Fruit fly (Drosophila melanogaster) whole organism, wandering third instar larva: ENCODE results near the gene CG4440.

Source experiments
- Abd-B ChIP-seq: fragments of >200 bp; optimal IDR thresholded peaks from 2 replicates; lab custom pipeline; 2017; ENCODE audit warnings: missing biosample characterization, missing genetic modification characterization
- CG32264 ChIP-seq: fragments of 200-800 bp; sonication (Bioruptor generic); optimal IDR thresholded peaks from 2 replicates; lab custom pipeline; 2016; ENCODE audit warnings: missing biosample characterization, missing genetic modification characterization
- CG9705 ChIP-seq: fragments of 200-800 bp; sonication (Bioruptor generic); optimal IDR thresholded peaks from 2 replicates; lab custom pipeline; 2018; ENCODE audit warnings: missing biosample characterization, mild to moderate bottlenecking, missing genetic modification characterization
- CrebA ChIP-seq: fragments of 200-800 bp; sonication (Bioruptor generic); optimal IDR thresholded peaks from 2 replicates; lab custom pipeline; 2016; ENCODE audit warnings: missing biosample characterization, mild to moderate bottlenecking, missing genetic modification characterization, borderline replicate concordance
- Dfd ChIP-seq: fragments of >200 bp; optimal IDR thresholded peaks from 2 replicates; lab custom pipeline; 2017; ENCODE audit warnings: missing biosample characterization, missing genetic modification characterization
- Dif ChIP-seq: fragments of 200-275, 200-300 bp; sonication (Bioruptor generic); optimal IDR thresholded peaks from 2 replicates; lab custom pipeline; 2018; ENCODE audit warnings: missing biosample characterization, missing genetic modification characterization; ENCODE audit not compliant: partially characterized antibody
- GATAd ChIP-seq: sonication (Bioruptor generic); optimal IDR thresholded peaks from 2 replicates; lab custom pipeline; 2016; ENCODE audit warnings: missing biosample characterization, missing genetic modification characterization
- HLH106 ChIP-seq: fragments of 200-800 bp; optimal IDR thresholded peaks from 3 replicates; lab custom pipeline; 2019; ENCODE audit warnings: missing biosample characterization, mild to moderate bottlenecking, missing genetic modification characterization, moderate library complexity
- Hnf4 ChIP-seq: fragments of 200-800 bp; sonication (Bioruptor generic); optimal IDR thresholded peaks from 2 replicates; lab custom pipeline; 2016; ENCODE audit warnings: missing biosample characterization, mild to moderate bottlenecking, missing genetic modification characterization
- Hr78 ChIP-seq: fragments of >200 bp; optimal IDR thresholded peaks from 2 replicates; lab custom pipeline; 2017; ENCODE audit warnings: missing biosample characterization, missing genetic modification characterization
- Hr83 ChIP-seq: fragments of 200-300 bp; sonication (Bioruptor generic); optimal IDR thresholded peaks from 2 replicates; lab custom pipeline; 2016; ENCODE audit warnings: missing biosample characterization, mild to moderate bottlenecking, missing genetic modification characterization, moderate library complexity; ENCODE audit not compliant: poor library complexity, severe bottlenecking
- Jra ChIP-seq: sonication (Bioruptor generic); optimal IDR thresholded peaks from 2 replicates; lab custom pipeline; 2016; ENCODE audit warnings: missing biosample characterization, missing genetic modification characterization
- Mio ChIP-seq: sonication (Bioruptor generic); optimal IDR thresholded peaks from 2 replicates; lab custom pipeline; 2016; ENCODE audit warnings: missing biosample characterization, missing genetic modification characterization
- Myc ChIP-seq: fragments of >200 bp; optimal IDR thresholded peaks from 2 replicates; lab custom pipeline; 2017
- N ChIP-seq: fragments of >200 bp; optimal IDR thresholded peaks from 2 replicates; lab custom pipeline; 2018; ENCODE audit warnings: missing biosample characterization, missing external identifiers, missing genetic modification characterization
- OdsH ChIP-seq: fragments of 200-800 bp; sonication (Bioruptor generic); optimal IDR thresholded peaks from 2 replicates; lab custom pipeline; 2016; ENCODE audit warnings: missing biosample characterization, mild to moderate bottlenecking, missing genetic modification characterization
- Rel ChIP-seq, 2 experiments: fragments of 200-800 bp; sonication (Bioruptor generic) in 1 of 2; optimal IDR thresholded peaks; 2 replicates in 1 of 2; 3 replicates in 1 of 2; lab custom pipeline; 2016 to 2019; ENCODE audit warnings: mild to moderate bottlenecking in 2 of 2, missing biosample characterization in 2 of 2, missing genetic modification characterization in 2 of 2, moderate library complexity in 1 of 2
- Sp1 ChIP-seq: fragments of 200-800 bp; sonication (Bioruptor generic); optimal IDR thresholded peaks from 3 replicates; lab custom pipeline; 2019; ENCODE audit warnings: missing biosample characterization, mild to moderate bottlenecking, missing genetic modification characterization, moderate library complexity
- Vsx2 ChIP-seq: fragments of 200-300, 225-300 bp; sonication (Bioruptor generic); optimal IDR thresholded peaks from 2 replicates; lab custom pipeline; 2018; ENCODE audit warnings: missing biosample characterization, missing genetic modification characterization; ENCODE audit not compliant: partially characterized antibody
- br ChIP-seq: fragments of 200-800 bp; sonication (Bioruptor generic); optimal IDR thresholded peaks from 2 replicates; lab custom pipeline; 2016; ENCODE audit warnings: missing biosample characterization, missing genetic modification characterization
- brk ChIP-seq: fragments of 200-800 bp; sonication (Bioruptor generic); optimal IDR thresholded peaks from 2 replicates; lab custom pipeline; 2016; ENCODE audit warnings: missing biosample characterization, mild to moderate bottlenecking, missing genetic modification characterization
- dl ChIP-seq, 2 experiments: fragments of 175-275, 200-275 bp in 1 of 2; fragments of 200-275 bp in 1 of 2; sonication (Bioruptor generic); optimal IDR thresholded peaks; lab custom pipeline; 2018; ENCODE audit warnings: mild to moderate bottlenecking in 2 of 2, missing biosample characterization in 2 of 2, missing genetic modification characterization in 2 of 2, moderate library complexity in 2 of 2; ENCODE audit not compliant: partially characterized antibody in 2 of 2, insufficient read depth in 1 of 2
- dmrt93B ChIP-seq: fragments of 200-800 bp; sonication (Bioruptor generic); optimal IDR thresholded peaks from 2 replicates; lab custom pipeline; 2018; ENCODE audit warnings: missing biosample characterization, mild to moderate bottlenecking, missing genetic modification characterization
- dsf ChIP-seq: sonication (Bioruptor generic); optimal IDR thresholded peaks from 2 replicates; lab custom pipeline; 2016; ENCODE audit warnings: missing biosample characterization, missing genetic modification characterization, borderline replicate concordance
- ey ChIP-seq: fragments of 200-800 bp; sonication (Bioruptor generic); optimal IDR thresholded peaks from 2 replicates; lab custom pipeline; 2016; ENCODE audit warnings: missing biosample characterization, missing genetic modification characterization
- foxo ChIP-seq, 2 experiments: fragments of 200-800 bp; sonication (Bioruptor generic); optimal IDR thresholded peaks; 2 replicates in 1 of 2; 3 replicates in 1 of 2; lab custom pipeline; 2016 to 2017; ENCODE audit warnings: missing biosample characterization in 2 of 2, missing genetic modification characterization in 2 of 2
- fru ChIP-seq: fragments of 200-800 bp; sonication (Bioruptor generic); optimal IDR thresholded peaks from 3 replicates; lab custom pipeline; 2016; ENCODE audit warnings: missing biosample characterization, mild to moderate bottlenecking, missing genetic modification characterization
- h ChIP-seq: fragments of 200-800 bp; sonication (Bioruptor generic); optimal IDR thresholded peaks from 3 replicates; lab custom pipeline; 2016; ENCODE audit warnings: missing biosample characterization, mild to moderate bottlenecking, missing genetic modification characterization
- jim ChIP-seq: fragments of 175-275, 200-325 bp; sonication (Bioruptor generic); optimal IDR thresholded peaks from 2 replicates; lab custom pipeline; 2016; ENCODE audit warnings: missing biosample characterization, mild to moderate bottlenecking, missing genetic modification characterization
- lola ChIP-seq: fragments of >200 bp; optimal IDR thresholded peaks from 2 replicates; lab custom pipeline; 2017; ENCODE audit warnings: missing biosample characterization, missing genetic modification characterization
- pan ChIP-seq: fragments of >200 bp; optimal IDR thresholded peaks from 2 replicates; lab custom pipeline; 2017
- psq ChIP-seq: fragments of 200-800 bp; sonication (Bioruptor generic); optimal IDR thresholded peaks from 3 replicates; lab custom pipeline; 2017; ENCODE audit warnings: missing biosample characterization, mild to moderate bottlenecking, missing genetic modification characterization, moderate library complexity
- rgr ChIP-seq: fragments of 200-800 bp; sonication (Bioruptor generic); optimal IDR thresholded peaks from 3 replicates; lab custom pipeline; 2016; ENCODE audit warnings: missing biosample characterization, mild to moderate bottlenecking, missing genetic modification characterization
- sage ChIP-seq: fragments of 200-800 bp; sonication (Bioruptor generic); optimal IDR thresholded peaks from 2 replicates; lab custom pipeline; 2016; ENCODE audit warnings: missing biosample characterization, mild to moderate bottlenecking, missing genetic modification characterization
- sv ChIP-seq: fragments of 200-800 bp; sonication (Bioruptor generic); optimal IDR thresholded peaks from 3 replicates; lab custom pipeline; 2016; ENCODE audit warnings: missing biosample characterization, missing genetic modification characterization
- tai ChIP-seq: sonication (Bioruptor generic); optimal IDR thresholded peaks from 2 replicates; lab custom pipeline; 2016; ENCODE audit warnings: missing biosample characterization, missing genetic modification characterization
- usp ChIP-seq: fragments of >200 bp; optimal IDR thresholded peaks from 2 replicates; lab custom pipeline; 2017; ENCODE audit warnings: missing biosample characterization, missing genetic modification characterization
- woc ChIP-seq: sonication (Bioruptor generic); optimal IDR thresholded peaks from 2 replicates; lab custom pipeline; 2016; ENCODE audit warnings: missing biosample characterization, mild to moderate bottlenecking, missing genetic modification characterization

CG4440 gene

DNA sequence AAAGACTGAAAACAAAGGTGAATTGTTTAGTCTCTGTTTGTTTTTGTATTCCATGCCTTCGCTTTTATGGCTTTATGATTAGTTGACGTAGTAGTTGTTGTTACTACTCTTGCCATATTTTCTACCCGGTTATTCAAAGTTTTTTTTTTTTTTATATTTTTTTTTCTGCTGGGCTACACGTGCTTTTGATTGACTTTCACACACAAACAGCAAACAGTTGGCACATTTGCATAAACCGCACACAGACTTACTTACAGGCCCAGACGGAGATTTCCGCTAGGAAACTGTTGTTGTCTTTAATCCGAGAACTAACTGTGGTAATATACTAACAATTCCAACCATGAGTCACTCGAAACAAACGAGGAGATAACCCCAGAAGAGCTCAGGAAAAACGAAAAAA is 13.9 kb upstream of the CG4440 start:
- TF ChIP-seq N (GFP tag; lab: Kevin White, UChicago): no peak
- TF ChIP-seq Hnf4 (GFP tag; lab: Kevin White, UChicago): no peak

- TF ChIP-seq ey (GFP tag; lab: Kevin White, UChicago) (no peak), Rel (GFP tag; optimal IDR thresholded peaks at IDR 0.05; lab: Kevin White, UChicago) (no peak), Rel (tag; optimal IDR thresholded peaks at IDR 0.05; lab: Kevin White, UChicago) (peak; percentile 27)
Measured at dm6 chr2L:16316410-16316809, 13.3 kb upstream of the CG4440 start.

dm6 chr2L:16317131-16317530 is 12.6 kb upstream of the CG4440 start:
- TF ChIP-seq Hr83 (no peak), Mio (no peak), Hr78 (no peak), HLH106 (tag; lab: Kevin White, UChicago) (no peak), Abd-B (no peak), rgr (GFP tag; lab: Kevin White, UChicago) (no peak), dsf (GFP tag; lab: Kevin White, UChicago) (no peak), psq (GFP tag; lab: Kevin White, UChicago) (no peak), foxo (GFP tag; optimal IDR thresholded peaks at IDR 0.05; lab: Kevin White, UChicago) (no peak), dl (GFP tag; optimal IDR thresholded peaks at IDR 0.05; lab: Kevin White, UChicago; ENCODE audit: insufficient read depth in 1 of 2, partially characterized antibody in 2 of 2) (no peak), lola (GFP tag; lab: Kevin White, UChicago) (no peak), GATAd (no peak), Dfd (GFP tag; lab: Kevin White, UChicago) (no peak)

dm6 chr2L:16317777-16318610 is 11.7 kb upstream of the CG4440 start:
- TF ChIP-seq Mio: no peak
- TF ChIP-seq Myc (lab: Kevin White, UChicago): no peak
- TF ChIP-seq N (GFP tag; lab: Kevin White, UChicago): no peak
- no peak for TF ChIP-seq Hr78
- no peak for TF ChIP-seq woc (GFP tag; lab: Kevin White, UChicago)
- no peak for TF ChIP-seq Dfd (GFP tag; lab: Kevin White, UChicago)
- TF ChIP-seq dsf (GFP tag; lab: Kevin White, UChicago): no peak
- TF ChIP-seq HLH106 (tag; lab: Kevin White, UChicago): no peak
- peak; percentile 44 for TF ChIP-seq Hnf4 (GFP tag; lab: Kevin White, UChicago)
- no peak for TF ChIP-seq Vsx2
- peak; percentile 26 for TF ChIP-seq psq (GFP tag; lab: Kevin White, UChicago)
- peak; percentile 21 for TF ChIP-seq OdsH (GFP tag; lab: Kevin White, UChicago)
- peak; percentile 69 for TF ChIP-seq h
- no peak for TF ChIP-seq tai (GFP tag; lab: Kevin White, UChicago)
- TF ChIP-seq ey (GFP tag; lab: Kevin White, UChicago): no peak
- TF ChIP-seq Rel (GFP tag; optimal IDR thresholded peaks at IDR 0.05; lab: Kevin White, UChicago): no peak
- peak; percentile 54 for TF ChIP-seq Rel (tag; optimal IDR thresholded peaks at IDR 0.05; lab: Kevin White, UChicago)
- TF ChIP-seq CG9705 (GFP tag; lab: Kevin White, UChicago): no peak
- no peak for TF ChIP-seq CG32264
- TF ChIP-seq Sp1 (GFP tag; lab: Kevin White, UChicago): no peak
- TF ChIP-seq Jra (GFP tag; lab: Kevin White, UChicago): no peak
- TF ChIP-seq sage: no peak
- no peak for TF ChIP-seq pan (lab: Kevin White, UChicago)
- no peak for TF ChIP-seq GATAd
- no peak for TF ChIP-seq Dif (GFP tag; lab: Kevin White, UChicago)
- no peak for TF ChIP-seq brk (GFP tag; lab: Kevin White, UChicago)
- no peak for TF ChIP-seq Abd-B
- TF ChIP-seq fru: peak; percentile 30
- peak; percentile 63 for TF ChIP-seq rgr (GFP tag; lab: Kevin White, UChicago)
- TF ChIP-seq br (GFP tag; lab: Kevin White, UChicago): peak; percentile 50
- peak; percentile 89 for TF ChIP-seq jim
- no peak for TF ChIP-seq CrebA (GFP tag; lab: Kevin White, UChicago)
- TF ChIP-seq sv: peak; percentile 35
- TF ChIP-seq dl (GFP tag; optimal IDR thresholded peaks at IDR 0.05; lab: Kevin White, UChicago; ENCODE audit: insufficient read depth in 1 of 2, partially characterized antibody in 2 of 2): no peak
- no peak for TF ChIP-seq dmrt93B (GFP tag; lab: Kevin White, UChicago)
- TF ChIP-seq usp: no peak
- no peak for TF ChIP-seq foxo (GFP tag; optimal IDR thresholded peaks at IDR 0.05; lab: Kevin White, UChicago)
- TF ChIP-seq lola (GFP tag; lab: Kevin White, UChicago): no peak
- peak; percentile 95 for TF ChIP-seq Hr83
- TF ChIP-seq, all 38 proteins: peak for 11
